Fruit fly (Drosophila melanogaster): ENCODE results near the gene CG11585.
A peak's percentile ranks its signal among the peaks of the same experiment; 100 is the strongest.

Gene CG11585

dm6 chrX:14211250-14211944 lies 22.1 kb downstream of the CG11585 start (continued):
- TF ChIP-seq p53 (GFP tag; optimal IDR thresholded peaks at IDR 0.05) = no peak
- no peak for TF ChIP-seq CG9215 (GFP tag; IDR thresholded peaks at IDR 0.05)
- TF ChIP-seq CG10267 (tag; optimal IDR thresholded peaks at IDR 0.05) = no peak
- TF ChIP-seq stwl (tag; optimal IDR thresholded peaks at IDR 0.05) = peak; percentile 20
- TF ChIP-seq CG14965 (GFP tag; optimal IDR thresholded peaks at IDR 0.05; ENCODE audit: borderline replicate concordance) = no peak
- TF ChIP-seq HLH3B (GFP tag; IDR thresholded peaks at IDR 0.05) = no peak
- TF ChIP-seq fd3F (GFP tag; optimal IDR thresholded peaks at IDR 0.05) = no peak
- no peak for TF ChIP-seq CG4282 (GFP tag; optimal IDR thresholded peaks at IDR 0.05)
- TF ChIP-seq hth (optimal IDR thresholded peaks at IDR 0.05) = no peak
- no peak for TF ChIP-seq ems (GFP tag; optimal IDR thresholded peaks at IDR 0.05)
- no peak for TF ChIP-seq seq (GFP tag; IDR thresholded peaks at IDR 0.05)
- no peak for TF ChIP-seq phol (tag; optimal IDR thresholded peaks at IDR 0.05)
- TF ChIP-seq Xrp1 (GFP tag; IDR thresholded peaks at IDR 0.05) = no peak
- peak; percentile 23 for TF ChIP-seq CG3838 (GFP tag; optimal IDR thresholded peaks at IDR 0.05)
- TF ChIP-seq CG7556 (GFP tag; optimal IDR thresholded peaks at IDR 0.05) = peak; percentile 3
- TF ChIP-seq Neu2 (GFP tag; optimal IDR thresholded peaks at IDR 0.05; ENCODE audit: borderline replicate concordance) = no peak
- TF ChIP-seq PHDP (tag; optimal IDR thresholded peaks at IDR 0.05) = peak; percentile 1
- TF ChIP-seq bbx (GFP tag; IDR thresholded peaks at IDR 0.05; ENCODE audit: partially characterized antibody) = peak; percentile 45; the same call in 1 of the 2 replicates
- TF ChIP-seq sqz (GFP tag; optimal IDR thresholded peaks at IDR 0.05) = peak; percentile 1
- TF ChIP-seq dm (GFP tag; optimal IDR thresholded peaks at IDR 0.05) = no peak
- TF ChIP-seq Poxn (GFP tag; IDR thresholded peaks at IDR 0.05) = no peak
- TF ChIP-seq D19B (GFP tag; optimal IDR thresholded peaks at IDR 0.05) = no peak
- no peak for TF ChIP-seq CG15073 (GFP tag; optimal IDR thresholded peaks at IDR 0.05)
- TF ChIP-seq pita (GFP tag; optimal IDR thresholded peaks at IDR 0.05) = no peak
- no peak for TF ChIP-seq H2.0 (GFP tag; IDR thresholded peaks at IDR 0.05)
- no peak for TF ChIP-seq twi (tag; optimal IDR thresholded peaks at IDR 0.05)
- TF ChIP-seq D (optimal IDR thresholded peaks at IDR 0.05) = no peak
- no peak for TF ChIP-seq D (GFP tag; optimal IDR thresholded peaks at IDR 0.05)
- no peak for TF ChIP-seq run (tag; optimal IDR thresholded peaks at IDR 0.05)
- no peak for TF ChIP-seq CG17912 (GFP tag; optimal IDR thresholded peaks at IDR 0.05)
- TF ChIP-seq ci (GFP tag; IDR thresholded peaks at IDR 0.05) = no peak
- no peak for TF ChIP-seq CG6254 (GFP tag; optimal IDR thresholded peaks at IDR 0.05)
- no peak for TF ChIP-seq YL-1 (GFP tag; optimal IDR thresholded peaks at IDR 0.05)
- no peak for TF ChIP-seq CG18599 (GFP tag; optimal IDR thresholded peaks at IDR 0.05)
- peak; percentile 7 for TF ChIP-seq CG9437 (GFP tag; optimal IDR thresholded peaks at IDR 0.05)
- no peak for TF ChIP-seq gcm (GFP tag; optimal IDR thresholded peaks at IDR 0.05)
- no peak for TF ChIP-seq corto (GFP tag; optimal IDR thresholded peaks at IDR 0.05)
- TF ChIP-seq CG3163 (GFP tag; optimal IDR thresholded peaks at IDR 0.05) = peak; percentile 68
- TF ChIP-seq CG11085 (GFP tag; IDR thresholded peaks at IDR 0.05) = no peak
- TF ChIP-seq CG6683 (GFP tag; optimal IDR thresholded peaks at IDR 0.05) = no peak
- TF ChIP-seq eyg (GFP tag; optimal IDR thresholded peaks at IDR 0.05) = no peak
- TF ChIP-seq HLH54F (GFP tag; optimal IDR thresholded peaks at IDR 0.05) = no peak
- no peak for TF ChIP-seq CG16813 (GFP tag; IDR thresholded peaks at IDR 0.05; ENCODE audit: partially characterized antibody)
- TF ChIP-seq Eip74EF (GFP tag; optimal IDR thresholded peaks at IDR 0.05) = no peak
- TF ChIP-seq CG6765 (GFP tag; optimal IDR thresholded peaks at IDR 0.05) = no peak
- TF ChIP-seq CG15479 (GFP tag; optimal IDR thresholded peaks at IDR 0.05) = no peak
- TF ChIP-seq Hmx (GFP tag; optimal IDR thresholded peaks at IDR 0.05) = no peak
- no peak for TF ChIP-seq Gug (GFP tag; IDR thresholded peaks at IDR 0.05)
- TF ChIP-seq lola (GFP tag; optimal IDR thresholded peaks at IDR 0.05) = peak in 1 of 3 experiments; percentile 8
- no peak for TF ChIP-seq rib (GFP tag; IDR thresholded peaks at IDR 0.05)
